Worm (Caenorhabditis elegans) whole organism, L2 larva: Measurements from ENCODE around the gene srw-135.

ENCODE experiments used
- F13H6.1 ChIP-seq: sonication (generic microtip); optimal IDR thresholded peaks from 2 replicates; lab custom pipeline; 2016; ENCODE audit warnings: missing genetic modification characterization, missing compliant biosample characterization
- R02D3.7 ChIP-seq: fragments of 150-350 bp; optimal IDR thresholded peaks from 2 replicates; lab custom pipeline; 2014; ENCODE audit warnings: missing biosample characterization, missing genetic modification characterization
- ZK546.5 ChIP-seq: sonication (generic microtip); optimal IDR thresholded peaks from 2 replicates; lab custom pipeline; 2017; ENCODE audit warnings: missing biosample characterization, missing genetic modification characterization
- alr-1 ChIP-seq: fragments of 150-350 bp; optimal IDR thresholded peaks from 2 replicates; lab custom pipeline; 2014; ENCODE audit warnings: missing biosample characterization, missing genetic modification characterization
- aly-2 ChIP-seq: fragments of 150-350 bp; optimal IDR thresholded peaks from 2 replicates; lab custom pipeline; 2014; ENCODE audit warnings: missing biosample characterization, missing genetic modification characterization
- ama-1 ChIP-seq: fragments of 150-350 bp; optimal IDR thresholded peaks from 2 replicates; lab custom pipeline; 2018; ENCODE audit warnings: inconsistent platforms
- blmp-1 ChIP-seq: sonication (generic microtip); optimal IDR thresholded peaks from 2 replicates; lab custom pipeline; 2017; ENCODE audit warnings: missing genetic modification characterization, mild to moderate bottlenecking, missing compliant biosample characterization, antibody characterized with exemption, moderate library complexity; ENCODE audit not compliant: insufficient read depth
- ceh-16 ChIP-seq: fragments of 150-350 bp; optimal IDR thresholded peaks from 2 replicates; lab custom pipeline; 2014; ENCODE audit warnings: missing biosample characterization, missing genetic modification characterization
- ceh-82 ChIP-seq: fragments of 150-350 bp; optimal IDR thresholded peaks from 2 replicates; lab custom pipeline; 2014; ENCODE audit warnings: missing biosample characterization, missing genetic modification characterization
- crh-2 ChIP-seq: sonication (generic microtip); optimal IDR thresholded peaks from 2 replicates; lab custom pipeline; 2017; ENCODE audit warnings: missing biosample characterization, missing genetic modification characterization
- egl-27 ChIP-seq: sonication (generic microtip); optimal IDR thresholded peaks from 3 replicates; lab custom pipeline; 2017; ENCODE audit warnings: missing biosample characterization, missing genetic modification reagents, missing genetic modification characterization
- fos-1 ChIP-seq: fragments of 150-350 bp; optimal IDR thresholded peaks from 2 replicates; lab custom pipeline; 2014; ENCODE audit warnings: missing biosample characterization, missing genetic modification characterization
- gmeb-1 ChIP-seq: fragments of 150-350 bp; optimal IDR thresholded peaks from 2 replicates; lab custom pipeline; 2014; ENCODE audit warnings: missing biosample characterization, missing genetic modification characterization
- lin-39 ChIP-seq: fragments of 150-350 bp; optimal IDR thresholded peaks from 2 replicates; lab custom pipeline; 2014; ENCODE audit warnings: missing biosample characterization, missing genetic modification reagents, missing genetic modification characterization
- lsy-2 ChIP-seq, 2 experiments: fragments of 150-350 bp in 1 of 2; sonication (generic microtip) in 1 of 2; optimal IDR thresholded peaks; 2 replicates each; lab custom pipeline; 2014 to 2017; ENCODE audit warnings: missing biosample characterization in 2 of 2, missing genetic modification characterization in 2 of 2
- mab-5 ChIP-seq: fragments of 150-350 bp; optimal IDR thresholded peaks from 2 replicates; lab custom pipeline; 2014; ENCODE audit warnings: missing biosample characterization, missing genetic modification characterization
- mdl-1 ChIP-seq, 2 experiments: fragments of 150-350 bp in 1 of 2; sonication (generic microtip) in 1 of 2; optimal IDR thresholded peaks; 2 replicates each; lab custom pipeline; 2017; ENCODE audit warnings: missing biosample characterization in 2 of 2, missing genetic modification characterization in 2 of 2
- nhr-10 ChIP-seq: sonication (generic microtip); optimal IDR thresholded peaks from 2 replicates; lab custom pipeline; 2017; ENCODE audit warnings: missing biosample characterization, missing genetic modification characterization
- nhr-11 ChIP-seq: fragments of 150-350 bp; optimal IDR thresholded peaks from 2 replicates; lab custom pipeline; 2014; ENCODE audit warnings: missing biosample characterization, missing genetic modification characterization
- nhr-129 ChIP-seq: fragments of 150-350 bp; optimal IDR thresholded peaks from 2 replicates; lab custom pipeline; 2014; ENCODE audit warnings: missing biosample characterization, missing genetic modification characterization
- nhr-23 ChIP-seq: fragments of 150-350 bp; optimal IDR thresholded peaks from 2 replicates; lab custom pipeline; 2014; ENCODE audit warnings: missing biosample characterization, missing genetic modification reagents, missing genetic modification characterization
- nhr-237 ChIP-seq: fragments of 150-350 bp; optimal IDR thresholded peaks from 2 replicates; lab custom pipeline; 2014; ENCODE audit warnings: missing biosample characterization, missing genetic modification characterization
- nhr-25 ChIP-seq: fragments of 150-350 bp; sonication (generic microtip); optimal IDR thresholded peaks from 3 replicates; lab custom pipeline; 2014; ENCODE audit warnings: missing biosample characterization, missing genetic modification characterization
- nhr-6 ChIP-seq: fragments of 150-350 bp; optimal IDR thresholded peaks from 2 replicates; lab custom pipeline; 2014; ENCODE audit warnings: missing biosample characterization, missing genetic modification characterization
- nhr-77 ChIP-seq: fragments of 150-350 bp; optimal IDR thresholded peaks from 2 replicates; lab custom pipeline; 2014; ENCODE audit warnings: missing biosample characterization, missing genetic modification characterization
- peb-1 ChIP-seq: fragments of 150-350 bp; optimal IDR thresholded peaks from 2 replicates; lab custom pipeline; 2014; ENCODE audit warnings: missing biosample characterization, missing genetic modification characterization
- sem-4 ChIP-seq: fragments of 150-350 bp; optimal IDR thresholded peaks from 2 replicates; lab custom pipeline; 2014; ENCODE audit warnings: missing biosample characterization, missing genetic modification reagents, missing genetic modification characterization
- skn-1 ChIP-seq: sonication (generic microtip); optimal IDR thresholded peaks from 2 replicates; lab custom pipeline; 2017; ENCODE audit warnings: missing biosample characterization, missing genetic modification characterization
- sma-3 ChIP-seq: sonication (generic microtip); optimal IDR thresholded peaks from 2 replicates; lab custom pipeline; 2016; ENCODE audit warnings: missing genetic modification reagents, missing genetic modification characterization, missing compliant biosample characterization
- sma-9 ChIP-seq, 2 experiments: fragments of 150-350 bp in 1 of 2; sonication (generic microtip) in 1 of 2; optimal IDR thresholded peaks; 2 replicates each; lab custom pipeline; 2014 to 2016; ENCODE audit warnings: missing genetic modification characterization in 2 of 2, mild to moderate bottlenecking in 1 of 2, missing biosample characterization in 1 of 2, missing compliant biosample characterization in 1 of 2, missing genetic modification reagents in 1 of 2, moderate library complexity in 1 of 2
- snpc-4 ChIP-seq: fragments of 150-350 bp; optimal IDR thresholded peaks from 2 replicates; lab custom pipeline; 2014; ENCODE audit warnings: missing biosample characterization, missing genetic modification characterization
- unc-39 ChIP-seq: fragments of 150-350 bp; optimal IDR thresholded peaks from 2 replicates; lab custom pipeline; 2014; ENCODE audit warnings: missing biosample characterization, missing genetic modification characterization
- unc-62 ChIP-seq: fragments of 150-350 bp; optimal IDR thresholded peaks from 2 replicates; lab custom pipeline; 2014; ENCODE audit warnings: missing biosample characterization, missing genetic modification reagents, missing genetic modification characterization
- zag-1 ChIP-seq: fragments of 150-350 bp; optimal IDR thresholded peaks from 2 replicates; lab custom pipeline; 2014; ENCODE audit warnings: missing biosample characterization, missing genetic modification characterization
- ztf-1 ChIP-seq: fragments of 200-800 bp; sonication (Bioruptor generic); conservative IDR thresholded peaks from 2 replicates; pipeline ENCODE4 v1.3.6; 2022; ENCODE audit warnings: missing genetic modification characterization, missing compliant biosample characterization
- ztf-11 ChIP-seq: sonication (generic microtip); optimal IDR thresholded peaks from 2 replicates; lab custom pipeline; 2017; ENCODE audit warnings: missing biosample characterization, missing genetic modification characterization

srw-135 gene

ce11 chrV:2999736-3000135, 11.6 kb downstream of the srw-135 start, which contains the start of gene srw-119:
Gene srw-119 (minus strand): TSS chrV:2999836.
- no peak for TF ChIP-seq aly-2 (tag; lab: Kevin White, UChicago)
- TF ChIP-seq zag-1 (tag; lab: Kevin White, UChicago), result no peak
- no peak for TF ChIP-seq mdl-1 (tag; optimal IDR thresholded peaks at IDR 0.05; lab: Kevin White, UChicago)
- TF ChIP-seq sma-3 (GFP tag; lab: Kevin White, UChicago), result no peak
- no peak for TF ChIP-seq ceh-16 (tag; lab: Kevin White, UChicago)
- TF ChIP-seq fos-1 (tag; lab: Kevin White, UChicago), result no peak
- no peak for TF ChIP-seq skn-1 (tag; lab: Kevin White, UChicago)
- no peak for TF ChIP-seq gmeb-1 (tag; lab: Kevin White, UChicago)
- no peak for TF ChIP-seq unc-62
- no peak for TF ChIP-seq nhr-23
- TF ChIP-seq nhr-6, result no peak
- no peak for TF ChIP-seq lin-39 (tag; lab: Kevin White, UChicago)
- no peak for TF ChIP-seq ztf-1 (GFP tag; lab: Robert Waterston, UW)

- TF ChIP-seq nhr-11 (no peak), alr-1 (tag; lab: Kevin White, UChicago) (no peak), gmeb-1 (tag; lab: Kevin White, UChicago) (no peak), lin-39 (tag; lab: Kevin White, UChicago) (no peak), ztf-11 (tag; lab: Kevin White, UChicago) (no peak), nhr-25 (tag; lab: Kevin White, UChicago) (no peak), sma-9 (GFP tag; optimal IDR thresholded peaks at IDR 0.05; lab: Kevin White, UChicago) (no peak), sma-9 (tag; optimal IDR thresholded peaks at IDR 0.05; lab: Kevin White, UChicago) (no peak), nhr-23 (no peak), ceh-82 (tag; lab: Kevin White, UChicago) (no peak), R02D3.7 (tag; lab: Kevin White, UChicago) (no peak), nhr-129 (tag; lab: Kevin White, UChicago) (no peak), nhr-6 (no peak), F13H6.1 (no peak)
Measured at ce11 chrV:2996105-2996504, 15.2 kb downstream of the srw-135 start, which contains the start of gene srw-120. Gene srw-120 (minus strand): TSS chrV:2996205.

- TF ChIP-seq ama-1 (lab: Kevin White, UChicago), result no peak
- TF ChIP-seq nhr-23, result no peak
- TF ChIP-seq nhr-237, result no peak
- no peak for TF ChIP-seq ZK546.5
- TF ChIP-seq skn-1 (tag; lab: Kevin White, UChicago), result no peak
- no peak for TF ChIP-seq mab-5 (tag; lab: Kevin White, UChicago)
- no peak for TF ChIP-seq F13H6.1
- no peak for TF ChIP-seq lin-39 (tag; lab: Kevin White, UChicago)
- no peak for TF ChIP-seq blmp-1 (tag; lab: Kevin White, UChicago)
- TF ChIP-seq egl-27, result no peak
- TF ChIP-seq nhr-77 (tag; lab: Kevin White, UChicago), result no peak
- TF ChIP-seq crh-2, result no peak
- TF ChIP-seq lsy-2 (tag; optimal IDR thresholded peaks at IDR 0.05; lab: Kevin White, UChicago), result no peak
- TF ChIP-seq sem-4 (tag; lab: Kevin White, UChicago), result no peak
- TF ChIP-seq gmeb-1 (tag; lab: Kevin White, UChicago), result no peak
- no peak for TF ChIP-seq alr-1 (tag; lab: Kevin White, UChicago)
- TF ChIP-seq R02D3.7 (tag; lab: Kevin White, UChicago), result no peak
- no peak for TF ChIP-seq nhr-129 (tag; lab: Kevin White, UChicago)
- no peak for TF ChIP-seq zag-1 (tag; lab: Kevin White, UChicago)
Measured at ce11 chrV:2993816-2994215, 17.5 kb downstream of the srw-135 start, which contains the start of gene srw-115. Gene srw-115 (minus strand): TSS chrV:2993916.

- TF ChIP-seq snpc-4 (tag; lab: Kevin White, UChicago) (no peak), peb-1 (tag; lab: Kevin White, UChicago) (no peak), nhr-77 (tag; lab: Kevin White, UChicago) (no peak)
Measured at ce11 chrV:2992060-2992459, 19.2 kb downstream of the srw-135 start.

ce11 chrV:2991485-2991884, 19.8 kb downstream of the srw-135 start, which contains the start of gene srw-121:
Gene srw-121 (minus strand): TSS chrV:2991585.
- TF ChIP-seq fos-1 (tag; lab: Kevin White, UChicago) (no peak), unc-39 (tag; lab: Kevin White, UChicago) (no peak), egl-27 (no peak), nhr-10 (tag; lab: Kevin White, UChicago) (no peak), unc-62 (no peak), ztf-11 (tag; lab: Kevin White, UChicago) (no peak), peb-1 (tag; lab: Kevin White, UChicago) (no peak)
